Worm (Caenorhabditis elegans) whole organism, L4 larva: ENCODE results near the gene ccch-1.

ENCODE experiments used
- F10B5.3 ChIP-seq: sonication (generic microtip); optimal IDR thresholded peaks from 2 replicates; lab custom pipeline; 2016; ENCODE audit warnings: mild to moderate bottlenecking, missing genetic modification characterization, missing compliant biosample characterization
- ces-1 ChIP-seq: fragments of 150-350 bp; sonication (generic microtip); optimal IDR thresholded peaks from 4 replicates; lab custom pipeline; 2014; ENCODE audit warnings: missing biosample characterization, missing genetic modification reagents, missing genetic modification characterization
- fos-1 ChIP-seq: fragments of 150-350 bp; optimal IDR thresholded peaks from 2 replicates; lab custom pipeline; 2014; ENCODE audit warnings: missing biosample characterization, missing genetic modification characterization
- lsy-2 ChIP-seq, 2 experiments: fragments of 150-350 bp in 1 of 2; sonication (generic microtip) in 1 of 2; optimal IDR thresholded peaks; 2 replicates each; lab custom pipeline; 2014 to 2017; ENCODE audit warnings: missing biosample characterization in 2 of 2, missing genetic modification characterization in 2 of 2
- mxl-3 ChIP-seq: fragments of 200-800 bp; sonication (Bioruptor generic); optimal IDR thresholded peaks from 2 replicates; lab custom pipeline; 2018; ENCODE audit warnings: mild to moderate bottlenecking, missing genetic modification characterization, missing compliant biosample characterization
- nhr-10 ChIP-seq: fragments of 150-350 bp; optimal IDR thresholded peaks from 2 replicates; lab custom pipeline; 2014; ENCODE audit warnings: missing biosample characterization, missing genetic modification characterization
- nhr-77 ChIP-seq: fragments of 150-350 bp; optimal IDR thresholded peaks from 2 replicates; lab custom pipeline; 2014; ENCODE audit warnings: missing biosample characterization, missing genetic modification characterization
- unc-130 ChIP-seq: sonication (generic microtip); optimal IDR thresholded peaks from 2 replicates; lab custom pipeline; 2016; ENCODE audit warnings: missing genetic modification reagents, missing genetic modification characterization, missing compliant biosample characterization
- unc-39 ChIP-seq: sonication (generic microtip); optimal IDR thresholded peaks from 2 replicates; lab custom pipeline; 2017; ENCODE audit warnings: missing biosample characterization, missing genetic modification characterization
- unc-62 ChIP-seq, 3 experiments: fragments of 150-350 bp in 1 of 3; sonication (generic microtip); optimal IDR thresholded peaks in 2 of 3; peaks in 1 of 3; 1 replicate in 1 of 3; 2 replicates in 2 of 3; lab custom pipeline; 2014 to 2017; ENCODE audit warnings: missing biosample characterization in 3 of 3, missing genetic modification characterization in 3 of 3, missing genetic modification reagents in 3 of 3, missing genotype in 1 of 3
- ztf-11 ChIP-seq: fragments of 150-350 bp; optimal IDR thresholded peaks from 2 replicates; lab custom pipeline; 2014; ENCODE audit warnings: missing biosample characterization, missing genetic modification characterization

DNA sequence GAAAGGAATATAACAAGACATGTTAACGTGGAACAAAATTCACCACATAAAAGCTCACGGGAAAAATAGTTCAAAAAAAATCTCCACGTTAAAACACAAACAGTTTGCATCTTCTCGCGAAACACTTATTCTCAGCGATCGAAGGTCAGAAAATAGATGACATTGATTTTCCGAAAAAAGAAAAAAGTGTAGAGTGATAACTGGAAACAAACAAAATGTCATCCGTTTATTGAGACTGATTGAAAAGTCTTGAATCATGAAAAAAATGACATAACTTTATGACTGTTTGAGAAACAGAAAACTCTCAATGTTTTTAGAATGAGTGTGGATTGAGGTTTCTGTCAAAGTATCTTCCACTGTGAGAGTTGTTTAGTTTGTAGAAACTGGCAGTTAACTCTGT, 9.8 kb upstream of the ccch-1 start, which contains the start of gene C55A6.4:
- TF ChIP-seq unc-39 (tag; lab: Kevin White, UChicago): no peak
- TF ChIP-seq ces-1 (GFP tag; lab: Kevin White, UChicago): no peak
- no peak for TF ChIP-seq lsy-2 (tag; optimal IDR thresholded peaks at IDR 0.05; lab: Kevin White, UChicago)
- no peak for TF ChIP-seq nhr-10 (tag; lab: Kevin White, UChicago)
- TF ChIP-seq fos-1: no peak
- TF ChIP-seq ztf-11 (tag; lab: Kevin White, UChicago): no peak
- TF ChIP-seq unc-130 (GFP tag; lab: Kevin White, UChicago): no peak
- TF ChIP-seq nhr-77: no peak
- TF ChIP-seq mxl-3 (GFP tag; lab: Kevin White, UChicago): no peak
- TF ChIP-seq F10B5.3 (tag; lab: Kevin White, UChicago): no peak
- no peak for TF ChIP-seq unc-62 (GFP tag; optimal IDR thresholded peaks at IDR 0.05 in 1 of 2; lab: Kevin White, UChicago)
- no peak for TF ChIP-seq unc-62 (tag; optimal IDR thresholded peaks at IDR 0.05; lab: Kevin White, UChicago)
